Fruit fly (Drosophila melanogaster): Measurements from ENCODE around the gene Nepl11.

The Nepl11 gene

DNA sequence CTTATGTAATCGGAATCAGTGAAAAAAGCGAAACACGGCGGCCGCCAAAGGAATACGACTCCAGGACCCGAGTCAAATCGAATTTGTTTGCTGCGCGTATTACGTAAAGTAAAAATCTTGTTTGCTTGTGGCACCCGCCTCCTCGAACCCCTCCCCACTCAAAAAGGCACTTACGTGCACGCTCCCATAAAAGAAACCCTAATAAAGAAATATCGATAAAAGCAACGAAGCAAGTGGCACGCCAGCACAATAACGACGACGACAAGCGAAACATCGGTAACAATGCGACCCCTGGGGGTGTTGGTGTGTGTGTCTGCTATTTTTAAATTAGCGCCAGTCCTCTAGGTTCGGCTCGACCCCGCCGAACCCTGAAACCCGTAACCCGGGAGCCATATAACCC lies 12.4 kb downstream of the Nepl11 start (continued):
- TF ChIP-seq Sry-β (GFP tag; optimal IDR thresholded peaks at IDR 0.05) (no peak), Awh (GFP tag; IDR thresholded peaks at IDR 0.05) (no peak), kah (GFP tag; optimal IDR thresholded peaks at IDR 0.05) (no peak), CG12071 (GFP tag; optimal IDR thresholded peaks at IDR 0.05) (no peak)

DNA sequence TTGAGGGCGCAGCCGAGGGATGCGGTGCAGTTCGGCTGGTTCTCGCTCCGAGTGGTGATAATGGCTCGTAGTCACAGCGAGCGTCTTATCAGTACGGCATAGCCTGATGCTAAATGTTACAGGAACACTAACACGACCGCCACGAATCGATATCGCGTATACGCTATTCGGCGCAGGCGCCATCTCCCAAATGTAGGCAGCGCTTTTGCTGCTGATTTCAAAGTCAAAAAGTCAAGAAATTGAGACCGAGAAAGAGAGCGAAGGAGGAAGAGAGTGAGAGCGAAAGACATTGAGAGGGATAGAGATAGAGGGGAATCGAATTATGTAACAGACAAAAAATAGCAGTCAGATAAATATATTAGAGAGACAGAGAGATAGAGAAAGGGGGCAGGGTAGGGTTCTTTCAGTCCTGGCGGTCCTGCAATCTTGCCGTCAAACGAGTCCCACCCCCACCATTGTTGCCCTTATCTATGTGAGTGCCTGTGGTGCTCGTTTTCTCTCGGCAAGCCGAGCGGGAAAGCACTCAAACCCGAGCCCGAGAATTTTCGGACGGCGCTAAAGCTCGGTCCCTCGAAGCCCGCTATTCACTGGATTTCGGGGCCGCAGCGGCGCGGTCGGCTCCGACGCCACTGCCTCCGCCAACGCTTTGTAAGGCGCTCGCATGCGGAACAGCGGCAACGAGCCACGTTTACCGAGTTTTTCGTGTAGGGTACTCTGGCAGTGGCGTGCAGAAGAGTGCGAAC lies 13.3 kb downstream of the Nepl11 start:
- TF ChIP-seq CHES-1-like (GFP tag; optimal IDR thresholded peaks at IDR 0.05) (no peak), NfI (GFP tag; optimal IDR thresholded peaks at IDR 0.05) (no peak), chm (GFP tag; IDR thresholded peaks at IDR 0.05) (no peak), emc (GFP tag; optimal IDR thresholded peaks at IDR 0.05) (no peak), pum (GFP tag; optimal IDR thresholded peaks at IDR 0.05) (no peak), CG2116 (GFP tag; optimal IDR thresholded peaks at IDR 0.05) (no peak), HmgZ (tag; optimal IDR thresholded peaks at IDR 0.05) (no peak), bsh (GFP tag; optimal IDR thresholded peaks at IDR 0.05) (no peak), BEAF-32 (GFP tag; optimal IDR thresholded peaks at IDR 0.05) (no peak), Kr (GFP tag; optimal IDR thresholded peaks at IDR 0.05) (no peak), Gug (GFP tag; IDR thresholded peaks at IDR 0.05) (no peak), CG11247 (GFP tag; IDR thresholded peaks at IDR 0.05) (no peak), hth (optimal IDR thresholded peaks at IDR 0.05) (no peak), Aef1 (GFP tag; IDR thresholded peaks at IDR 0.05) (no peak), CG3995 (GFP tag; optimal IDR thresholded peaks at IDR 0.05) (no peak), dimm (GFP tag; IDR thresholded peaks at IDR 0.05) (no peak), pnt (GFP tag; optimal IDR thresholded peaks at IDR 0.05) (no peak), ttk (GFP tag; IDR thresholded peaks at IDR 0.05) (no peak), nmo (GFP tag; optimal IDR thresholded peaks at IDR 0.05) (no peak), CG12391 (tag; optimal IDR thresholded peaks at IDR 0.05) (no peak), Bdp1 (GFP tag; optimal IDR thresholded peaks at IDR 0.05) (no peak), CG12219 (GFP tag; optimal IDR thresholded peaks at IDR 0.05) (no peak), CG30020 (tag; optimal IDR thresholded peaks at IDR 0.05) (no peak), CG18011 (GFP tag; optimal IDR thresholded peaks at IDR 0.05) (no peak), Xrp1 (GFP tag; IDR thresholded peaks at IDR 0.05) (no peak), cwo (GFP tag; optimal IDR thresholded peaks at IDR 0.05) (no peak), bbx (GFP tag; IDR thresholded peaks at IDR 0.05; ENCODE audit: partially characterized antibody) (peak; percentile 16; the same call in 1 of the 2 replicates), CG12071 (GFP tag; optimal IDR thresholded peaks at IDR 0.05) (no peak), CG17912 (GFP tag; optimal IDR thresholded peaks at IDR 0.05) (no peak), CG8290 (GFP tag; optimal IDR thresholded peaks at IDR 0.05) (no peak), CG8290 (tag; optimal IDR thresholded peaks at IDR 0.05) (peak in 1 of 2 experiments; percentile 38), tna (GFP tag; IDR thresholded peaks at IDR 0.05; ENCODE audit: partially characterized antibody) (peak; percentile 8; the same call in 1 of the 2 replicates), CG1602 (GFP tag; optimal IDR thresholded peaks at IDR 0.05) (no peak), Poxn (GFP tag; IDR thresholded peaks at IDR 0.05) (no peak), ken (GFP tag; IDR thresholded peaks at IDR 0.05) (no peak), CG4820 (GFP tag; optimal IDR thresholded peaks at IDR 0.05) (no peak), CG11398 (GFP tag; optimal IDR thresholded peaks at IDR 0.05) (no peak), CG16813 (GFP tag; IDR thresholded peaks at IDR 0.05; ENCODE audit: partially characterized antibody) (no peak), bcd (GFP tag; optimal IDR thresholded peaks at IDR 0.05) (no peak), pb (GFP tag; optimal IDR thresholded peaks at IDR 0.05) (no peak), C15 (GFP tag; IDR thresholded peaks at IDR 0.05) (no peak), trh (GFP tag; optimal IDR thresholded peaks at IDR 0.05) (no peak), CG9215 (GFP tag; IDR thresholded peaks at IDR 0.05) (0 out of 2 replicates have a peak, but pooled peaks have one; percentile 4), Adf1 (GFP tag; IDR thresholded peaks at IDR 0.05) (peak; percentile 78), ERR (GFP tag; optimal IDR thresholded peaks at IDR 0.05) (peak; percentile 25), CG11723 (GFP tag; optimal IDR thresholded peaks at IDR 0.05) (no peak)

All from whole organism, embryonic.